Worm (Caenorhabditis elegans) whole organism, young adult: ENCODE results near the gene R11G1.11.

Source experiments
- nhr-120 ChIP-seq: fragments of 200-800 bp; sonication (Bioruptor generic); IDR thresholded peaks from 2 replicates; pipeline ENCODE4 v1.3.6; 2022; ENCODE audit warnings: missing genetic modification characterization, missing compliant biosample characterization
- unc-62 ChIP-seq: fragments of 150-350 bp; optimal IDR thresholded peaks from 2 replicates; lab custom pipeline; 2014; ENCODE audit warnings: missing biosample characterization, missing genetic modification reagents, missing genetic modification characterization

- TF ChIP-seq nhr-120 (GFP tag; lab: Robert Waterston, UW): no peak
- TF ChIP-seq unc-62 (GFP tag; lab: Kevin White, UChicago): no peak
These were observed 1.2 kb downstream of the R11G1.11 start, which contains the start of gene R11G1.7 for ce11 chrX:3655972-3656371.
